Worm (Caenorhabditis elegans): ENCODE results near the gene sre-48.

sre-48 gene

ce11 chrII:13954077-13954476 lies 25.6 kb downstream of the sre-48 start (continued):
- peak; percentile 39 for TF ChIP-seq mxl-3 (GFP tag; optimal IDR thresholded peaks at IDR 0.05)
- peak; percentile 77 for TF ChIP-seq mep-1 (tag; optimal IDR thresholded peaks at IDR 0.05)
- peak; percentile 96 for TF ChIP-seq nhr-77 (tag; optimal IDR thresholded peaks at IDR 0.05)
- TF ChIP-seq pqm-1 (tag; optimal IDR thresholded peaks at IDR 0.05): peak; percentile 79
- peak; percentile 99 for TF ChIP-seq ztf-7 (tag; optimal IDR thresholded peaks at IDR 0.05)
- no peak for TF ChIP-seq ceh-62 (tag; optimal IDR thresholded peaks at IDR 0.05)
- TF ChIP-seq lin-1 (GFP tag; IDR thresholded peaks at IDR 0.05): peak; percentile 51; the same call in 1 of the 2 replicates
- peak; percentile 82 for TF ChIP-seq hlh-30 (tag; optimal IDR thresholded peaks at IDR 0.05; ENCODE audit: insufficient read depth)
- TF ChIP-seq nhr-111 (GFP tag; optimal IDR thresholded peaks at IDR 0.05): no peak
- TF ChIP-seq hif-1 (tag; optimal IDR thresholded peaks at IDR 0.05): peak in 1 of 2 experiments; percentile 63
- no peak for TF ChIP-seq daf-16 (GFP tag; optimal IDR thresholded peaks at IDR 0.05)
- TF ChIP-seq daf-16 (tag; optimal IDR thresholded peaks at IDR 0.05): peak; percentile 95
- TF ChIP-seq daf-8 (GFP tag; IDR thresholded peaks at IDR 0.05): no peak

DNA sequence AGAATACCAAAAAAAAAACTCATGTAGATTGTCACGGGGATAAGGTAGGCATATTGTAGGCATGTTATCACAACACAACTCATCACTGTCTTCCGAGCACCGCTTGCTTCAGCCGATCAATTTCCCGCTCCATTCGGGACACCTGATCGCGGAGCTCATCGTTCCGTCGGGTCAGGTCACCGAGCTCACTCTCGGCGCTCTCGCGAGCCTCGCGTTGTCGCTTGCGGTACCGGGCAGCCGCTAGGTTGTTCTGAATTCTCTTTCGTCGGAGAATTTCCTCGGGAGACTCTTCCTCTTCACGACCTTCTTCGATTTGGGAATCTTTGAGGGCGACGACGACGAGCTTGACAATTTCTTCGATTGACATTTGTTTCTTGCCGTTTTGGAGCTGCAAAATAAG lies 27.7 kb downstream of the sre-48 start:
- TF ChIP-seq hif-1 (tag; optimal IDR thresholded peaks at IDR 0.05): no peak
- TF ChIP-seq lim-7 (GFP tag; IDR thresholded peaks at IDR 0.05): no peak
- no peak for TF ChIP-seq zip-2 (tag; optimal IDR thresholded peaks at IDR 0.05)
- peak; percentile 94 for TF ChIP-seq set-16 (GFP tag; IDR thresholded peaks at IDR 0.05)
- no peak for TF ChIP-seq aha-1 (tag)
- no peak for TF ChIP-seq ces-1 (GFP tag; optimal IDR thresholded peaks at IDR 0.05)
- 0 out of 2 replicates have a peak, but pooled peaks have one; percentile 56 for TF ChIP-seq egl-43 (GFP tag; IDR thresholded peaks at IDR 0.05)

- TF ChIP-seq jun-1 (tag; optimal IDR thresholded peaks at IDR 0.05) (no peak), ces-1 (GFP tag; optimal IDR thresholded peaks at IDR 0.05) (no peak), lin-1 (GFP tag; IDR thresholded peaks at IDR 0.05) (no peak), hlh-30 (tag; optimal IDR thresholded peaks at IDR 0.05; ENCODE audit: insufficient read depth) (no peak), nhr-237 (tag; optimal IDR thresholded peaks at IDR 0.05) (no peak), ZK337.2 (GFP tag; IDR thresholded peaks at IDR 0.05) (no peak), ceh-62 (tag; optimal IDR thresholded peaks at IDR 0.05) (no peak), lin-39 (tag; optimal IDR thresholded peaks at IDR 0.05) (no peak), tra-1 (GFP tag; IDR thresholded peaks at IDR 0.05) (no peak), hif-1 (tag; optimal IDR thresholded peaks at IDR 0.05) (no peak), dmd-6 (GFP tag; IDR thresholded peaks at IDR 0.05) (no peak)
These were observed 30.4 kb downstream of the sre-48 start, which contains the start of gene sre-44 for ce11 chrII:13949290-13949689. Gene sre-44, plus strand, starts transcription at chrII:13949590.

DNA sequence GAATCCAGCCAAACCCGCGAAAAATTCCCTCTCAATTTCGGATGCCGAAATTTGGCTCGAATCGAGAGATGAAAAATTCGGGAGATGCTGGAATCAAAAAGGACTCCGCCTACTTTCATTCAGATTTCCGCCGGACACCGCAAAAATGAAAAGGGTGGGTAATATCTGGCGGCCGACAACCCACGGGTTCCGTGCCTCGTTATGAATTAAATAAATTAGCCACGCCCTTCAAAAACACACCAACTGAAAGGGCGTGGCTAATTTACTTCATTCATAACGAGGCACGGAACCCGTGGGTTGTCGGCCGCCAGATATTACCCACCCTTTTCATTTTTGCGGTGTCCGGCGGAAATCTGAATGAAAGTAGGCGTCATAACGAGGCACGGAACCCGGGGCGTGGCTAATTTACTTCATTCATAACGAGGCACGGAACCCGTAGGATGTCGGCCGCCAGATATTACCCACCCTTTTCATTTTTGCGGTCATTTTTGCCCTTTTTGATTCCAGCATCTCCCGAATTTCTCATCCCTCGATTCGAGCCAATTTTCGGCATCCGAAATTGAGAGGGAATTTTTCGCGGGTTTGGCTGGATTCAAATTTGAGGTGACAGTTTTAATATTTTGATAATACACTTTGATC lies 33.1 kb downstream of the sre-48 start:
- peak; percentile 37; the same call in 1 of the 2 replicates for TF ChIP-seq lin-38 (GFP tag; IDR thresholded peaks at IDR 0.05)

- TF ChIP-seq F10B5.3 (tag; optimal IDR thresholded peaks at IDR 0.05) (no peak), pqm-1 (tag; optimal IDR thresholded peaks at IDR 0.05) (peak; percentile 59), mep-1 (tag; optimal IDR thresholded peaks at IDR 0.05) (no peak), php-3 (GFP tag; IDR thresholded peaks at IDR 0.05) (peak; percentile 55; the same call in 1 of the 2 replicates), nhr-28 (tag; optimal IDR thresholded peaks at IDR 0.05) (peak; percentile 2), Y48G9A.11 (GFP tag; IDR thresholded peaks at IDR 0.05) (no peak), ceh-44 (GFP tag; IDR thresholded peaks at IDR 0.05) (no peak), nhr-102 (tag; optimal IDR thresholded peaks at IDR 0.05) (no peak), zip-11 (GFP tag; IDR thresholded peaks at IDR 0.05) (no peak), hif-1 (tag; optimal IDR thresholded peaks at IDR 0.05) (no peak), snpc-4 (tag; optimal IDR thresholded peaks at IDR 0.05) (no peak), daf-16 (GFP tag; optimal IDR thresholded peaks at IDR 0.05) (no peak), daf-16 (tag; optimal IDR thresholded peaks at IDR 0.05) (peak; percentile 38), F37D6.2 (tag; optimal IDR thresholded peaks at IDR 0.05) (no peak), mxl-2 (GFP tag; conservative IDR thresholded peaks at IDR 0.05) (no peak), lsy-2 (tag; optimal IDR thresholded peaks at IDR 0.05) (no peak), snpc-1.2 (GFP tag; IDR thresholded peaks at IDR 0.05) (no peak), sdz-12 (GFP tag; optimal IDR thresholded peaks at IDR 0.05) (no peak), cey-2 (tag; optimal IDR thresholded peaks at IDR 0.05; ENCODE audit: borderline replicate concordance, insufficient read depth) (no peak), vab-7 (GFP tag; IDR thresholded peaks at IDR 0.05) (no peak), R02D3.7 (tag; optimal IDR thresholded peaks at IDR 0.05) (no peak), dve-1 (tag; optimal IDR thresholded peaks at IDR 0.05; ENCODE audit: insufficient read depth) (peak; percentile 24)
These were observed 34.2 kb downstream of the sre-48 start for ce11 chrII:13945527-13945926.
